Fruit fly (Drosophila melanogaster) whole organism, pupa: Measurements from ENCODE around the gene Mkp3.

Experiments used
- CG10348 ChIP-seq: fragments of 200-800 bp; sonication (Bioruptor generic); IDR thresholded peaks from 2 replicates; pipeline ENCODE4 v1.3.6; 2022; ENCODE audit warnings: missing biosample characterization, missing genetic modification characterization
- CG13204 ChIP-seq: fragments of 200-800 bp; sonication (Bioruptor generic); optimal IDR thresholded peaks from 2 replicates; lab custom pipeline; 2018; ENCODE audit warnings: missing biosample characterization, mild to moderate bottlenecking, missing genetic modification characterization, moderate library complexity
- CG15710 ChIP-seq: fragments of 200-800 bp; sonication (Bioruptor generic); optimal IDR thresholded peaks from 2 replicates; lab custom pipeline; 2018; ENCODE audit warnings: missing biosample characterization, mild to moderate bottlenecking, missing genetic modification characterization, moderate library complexity
- CG17806 ChIP-seq: fragments of 200-800 bp; sonication (Bioruptor generic); optimal IDR thresholded peaks from 2 replicates; lab custom pipeline; 2018; ENCODE audit warnings: missing biosample characterization, mild to moderate bottlenecking, missing genetic modification characterization, moderate library complexity
- CG32121 ChIP-seq: fragments of 200-800 bp; sonication (Bioruptor generic); IDR thresholded peaks from 2 replicates; pipeline ENCODE4 v1.3.6; 2022; ENCODE audit warnings: missing biosample characterization, missing genetic modification characterization
- CG34367 ChIP-seq: fragments of 200-800 bp; sonication (Bioruptor generic); optimal IDR thresholded peaks from 2 replicates; lab custom pipeline; 2018; ENCODE audit warnings: missing biosample characterization, mild to moderate bottlenecking, missing genetic modification characterization
- CG4496 ChIP-seq: fragments of 200-800 bp; sonication (Bioruptor generic); IDR thresholded peaks from 3 replicates; pipeline ENCODE4 v1.3.6; 2022; ENCODE audit warnings: missing biosample characterization, missing genetic modification characterization
- CG8159 ChIP-seq: fragments of 200-800 bp; sonication (Bioruptor generic); optimal IDR thresholded peaks from 3 replicates; lab custom pipeline; 2018; ENCODE audit warnings: missing biosample characterization, mild to moderate bottlenecking, missing genetic modification characterization, moderate library complexity
- CG8301 ChIP-seq: fragments of 200-800 bp; sonication (Bioruptor generic); optimal IDR thresholded peaks from 2 replicates; lab custom pipeline; 2018; ENCODE audit warnings: missing biosample characterization, mild to moderate bottlenecking, missing genetic modification characterization
- CG9948 ChIP-seq: fragments of 200-800 bp; sonication (Bioruptor generic); optimal IDR thresholded peaks from 2 replicates; lab custom pipeline; 2018; ENCODE audit warnings: missing biosample characterization, mild to moderate bottlenecking, missing genetic modification characterization, moderate library complexity
- Ets98B ChIP-seq: fragments of 200-800 bp; sonication (Bioruptor generic); IDR thresholded peaks from 2 replicates; pipeline ENCODE4 v1.3.6; 2022; ENCODE audit warnings: missing biosample characterization, missing genetic modification characterization
- Pif1B ChIP-seq: fragments of 200-800 bp; sonication (Bioruptor generic); optimal IDR thresholded peaks from 3 replicates; lab custom pipeline; 2016; ENCODE audit warnings: missing biosample characterization, missing genetic modification characterization
- fd96Ca ChIP-seq: fragments of 200-800 bp; sonication (Bioruptor generic); IDR thresholded peaks from 3 replicates; pipeline ENCODE4 v1.3.6; 2022; ENCODE audit warnings: missing biosample characterization, missing genetic modification characterization

- TF ChIP-seq CG32121 (GFP tag; lab: Robert Waterston, UW) = no peak
- TF ChIP-seq CG34367 (tag; lab: Kevin White, UChicago) = no peak
- no peak for TF ChIP-seq CG15710 (tag; lab: Kevin White, UChicago)
- TF ChIP-seq CG13204 (GFP tag; lab: Kevin White, UChicago) = no peak
- no peak for TF ChIP-seq Ets98B
- TF ChIP-seq Pif1B = no peak
- TF ChIP-seq CG8301 (tag; lab: Kevin White, UChicago) = no peak
- TF ChIP-seq CG4496 (GFP tag; lab: Robert Waterston, UW) = no peak; the same call in 2 of the 3 replicates
- no peak for TF ChIP-seq CG8159 (tag; lab: Kevin White, UChicago)
- TF ChIP-seq CG9948 (tag; lab: Kevin White, UChicago) = no peak
- no peak for TF ChIP-seq CG10348 (GFP tag; lab: Robert Waterston, UW)
- no peak for TF ChIP-seq CG17806 (tag; lab: Kevin White, UChicago)
- no peak for TF ChIP-seq fd96Ca (GFP tag; lab: Robert Waterston, UW)
These were observed 69.4 kb downstream of the Mkp3 start for dm6 chr3L:19016805-19017161.
